Worm (Caenorhabditis elegans) whole organism, midembryonic: ENCODE data around the gene math-26.

Experiments used
- flt-1 ChIP-seq: fragments of 200-800 bp; sonication (Bioruptor generic); IDR thresholded peaks from 2 replicates; pipeline ENCODE4 v1.3.6; 2022; ENCODE audit warnings: missing genetic modification characterization, missing compliant biosample characterization
- med-1 ChIP-seq: sonication (generic microtip); optimal IDR thresholded peaks from 2 replicates; lab custom pipeline; 2017; ENCODE audit warnings: missing genetic modification characterization, mild to moderate bottlenecking, missing compliant biosample characterization, antibody characterized with exemption, missing genetic modification reagents; ENCODE audit not compliant: insufficient read depth
- ref-1 ChIP-seq: fragments of 200-800 bp; sonication (Bioruptor generic); conservative IDR thresholded peaks from 2 replicates; pipeline ENCODE4 v1.3.6; 2022; ENCODE audit warnings: missing genetic modification reagents, missing genetic modification characterization, missing compliant biosample characterization
- ztf-23 ChIP-seq: fragments of 200-800 bp; sonication (Bioruptor generic); IDR thresholded peaks from 2 replicates; pipeline ENCODE4 v1.3.6; 2022; ENCODE audit warnings: missing genetic modification reagents, missing genetic modification characterization, missing compliant biosample characterization

- TF ChIP-seq med-1 (no peak), ref-1 (GFP tag; lab: Robert Waterston, UW) (no peak), ztf-23 (GFP tag; lab: Robert Waterston, UW) (no peak), flt-1 (no peak)
Observed at ce11 chrII:1788087-1788486, 16.6 kb downstream of the math-26 start, which contains the start of the genes C08F1.6 and fbxb-13.
